Fruit fly (Drosophila melanogaster): Measurements from ENCODE around the gene CG5194.

Gene CG5194

dm6 chr3L:8997686-8998239 is 11.9 kb downstream of the CG5194 start, which contains the start of the genes smg and CG5087 (continued):
- TF ChIP-seq CG8359 (GFP tag; optimal IDR thresholded peaks at IDR 0.05; ENCODE audit: borderline replicate concordance) = no peak
- no peak for TF ChIP-seq CG5180 (GFP tag; optimal IDR thresholded peaks at IDR 0.05)
- peak; percentile 56 for TF ChIP-seq sna (GFP tag; IDR thresholded peaks at IDR 0.05; ENCODE audit: partially characterized antibody)
- TF ChIP-seq CG17829 (tag; optimal IDR thresholded peaks at IDR 0.05) = peak; percentile 75
- peak; percentile 67 for TF ChIP-seq unc-4 (GFP tag; IDR thresholded peaks at IDR 0.05; ENCODE audit: partially characterized antibody)
- peak; percentile 6 for TF ChIP-seq salm (tag; optimal IDR thresholded peaks at IDR 0.05)
- no peak for TF ChIP-seq ac (GFP tag; optimal IDR thresholded peaks at IDR 0.05)
- TF ChIP-seq hkb (optimal IDR thresholded peaks at IDR 0.05) = peak; percentile 66
- no peak for TF ChIP-seq hkb (GFP tag; IDR thresholded peaks at IDR 0.05)
- TF ChIP-seq CG14860 (GFP tag; IDR thresholded peaks at IDR 0.05; ENCODE audit: partially characterized antibody) = peak; percentile 51; the same call in 2 of the 3 replicates
- TF ChIP-seq CG10209 (GFP tag; optimal IDR thresholded peaks at IDR 0.05) = no peak
- TF ChIP-seq Six4 (GFP tag; optimal IDR thresholded peaks at IDR 0.05) = peak; percentile 2
- peak; percentile 50 for TF ChIP-seq sug (tag; optimal IDR thresholded peaks at IDR 0.05)
- TF ChIP-seq bab2 (GFP tag; optimal IDR thresholded peaks at IDR 0.05) = peak; percentile 14
- TF ChIP-seq klu (GFP tag; IDR thresholded peaks at IDR 0.05) = no peak
- no peak for TF ChIP-seq sens-2 (GFP tag; IDR thresholded peaks at IDR 0.05)
- TF ChIP-seq CG7963 (GFP tag; IDR thresholded peaks at IDR 0.05; ENCODE audit: partially characterized antibody) = peak; percentile 42; the same call in 2 of the 3 replicates
- TF ChIP-seq cas (GFP tag; IDR thresholded peaks at IDR 0.05) = 0 out of 2 replicates have a peak, but pooled peaks have one; percentile 25
- TF ChIP-seq Poxn (GFP tag; IDR thresholded peaks at IDR 0.05) = no peak
- TF ChIP-seq CG13424 (tag; optimal IDR thresholded peaks at IDR 0.05) = peak; percentile 38
- no peak for TF ChIP-seq CG4820 (GFP tag; optimal IDR thresholded peaks at IDR 0.05)
- TF ChIP-seq CG33557 (GFP tag; optimal IDR thresholded peaks at IDR 0.05) = peak; percentile 1
- no peak for TF ChIP-seq CG13894 (tag; optimal IDR thresholded peaks at IDR 0.05)
- peak; percentile 15 for TF ChIP-seq psq (GFP tag; optimal IDR thresholded peaks at IDR 0.05)
- TF ChIP-seq CG4404 (GFP tag; IDR thresholded peaks at IDR 0.05) = no peak
- TF ChIP-seq CG11093 (GFP tag; IDR thresholded peaks at IDR 0.05) = no peak
- no peak for TF ChIP-seq B-H1 (GFP tag; IDR thresholded peaks at IDR 0.05)
- peak; percentile 63 for TF ChIP-seq onecut (GFP tag; IDR thresholded peaks at IDR 0.05)
- TF ChIP-seq Doc3 (GFP tag; IDR thresholded peaks at IDR 0.05; ENCODE audit: partially characterized antibody) = peak; percentile 55; the same call in 1 of the 3 replicates
- TF ChIP-seq h (optimal IDR thresholded peaks at IDR 0.05) = no peak
- TF ChIP-seq YL-1 (GFP tag; optimal IDR thresholded peaks at IDR 0.05) = peak; percentile 78
- TF ChIP-seq Kr (GFP tag; optimal IDR thresholded peaks at IDR 0.05) = no peak
- no peak for TF ChIP-seq HHEX (GFP tag; optimal IDR thresholded peaks at IDR 0.05)
- TF ChIP-seq Dref (GFP tag; IDR thresholded peaks at IDR 0.05) = peak; percentile 98
- peak; percentile 85 for TF ChIP-seq CG6791 (GFP tag; IDR thresholded peaks at IDR 0.05; ENCODE audit: partially characterized antibody)
- TF ChIP-seq insv (GFP tag; optimal IDR thresholded peaks at IDR 0.05) = peak in 1 of 2 experiments; percentile 92
- no peak for TF ChIP-seq HLH3B (GFP tag; IDR thresholded peaks at IDR 0.05)
- peak; percentile 17 for TF ChIP-seq eyg (GFP tag; optimal IDR thresholded peaks at IDR 0.05)
- peak; percentile 40 for TF ChIP-seq CG1647 (GFP tag; optimal IDR thresholded peaks at IDR 0.05)
- no peak for TF ChIP-seq unpg (GFP tag; optimal IDR thresholded peaks at IDR 0.05)
- peak; percentile 97 for TF ChIP-seq pita (GFP tag; optimal IDR thresholded peaks at IDR 0.05)
- TF ChIP-seq CG10979 (tag; optimal IDR thresholded peaks at IDR 0.05) = no peak
- TF ChIP-seq inv (GFP tag; IDR thresholded peaks at IDR 0.05; ENCODE audit: partially characterized antibody) = peak; percentile 46; the same call in 1 of the 2 replicates
- TF ChIP-seq chm (GFP tag; IDR thresholded peaks at IDR 0.05) = 0 out of 2 replicates have a peak, but pooled peaks have one; percentile 24
- no peak for TF ChIP-seq bowl (GFP tag; IDR thresholded peaks at IDR 0.05)
- no peak for TF ChIP-seq Meics (GFP tag; optimal IDR thresholded peaks at IDR 0.05)
- TF ChIP-seq tup (GFP tag; optimal IDR thresholded peaks at IDR 0.05) = no peak
- no peak for TF ChIP-seq Fer3 (tag; optimal IDR thresholded peaks at IDR 0.05)
- no peak for TF ChIP-seq CG43689 (GFP tag; IDR thresholded peaks at IDR 0.05)
- TF ChIP-seq Tbp (GFP tag; optimal IDR thresholded peaks at IDR 0.05) = no peak

Data from whole organism, embryonic.